Fruit fly (Drosophila melanogaster): ENCODE data around the gene Fum1.

The Fum1 gene

DNA sequence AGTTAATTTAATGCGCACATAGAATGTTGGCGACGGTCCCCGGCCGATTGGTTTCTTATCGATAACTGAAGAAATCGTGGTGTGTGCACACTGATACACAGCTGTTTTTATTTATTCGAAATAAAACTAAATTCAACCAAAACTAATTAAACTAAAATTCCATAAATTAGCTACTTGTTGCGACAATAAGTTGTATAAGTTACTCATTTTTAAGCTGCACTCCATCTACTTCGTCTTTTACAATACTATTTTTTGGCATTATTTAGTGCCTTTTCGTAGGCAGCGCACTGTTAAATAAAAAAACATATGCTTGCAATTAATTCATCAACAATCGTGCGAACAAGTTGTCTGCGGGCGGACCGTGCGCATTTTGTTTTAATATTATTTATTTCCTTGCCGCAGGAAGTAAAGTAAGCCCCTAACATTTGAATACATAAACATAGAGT lies 16.8 kb upstream of the Fum1 start, which contains the start of the genes CG3224 and Ctr1A (continued):
- no peak for TF ChIP-seq CG3919 (GFP tag; optimal IDR thresholded peaks at IDR 0.05)
- TF ChIP-seq CG6276 (GFP tag; optimal IDR thresholded peaks at IDR 0.05), result no peak
- TF ChIP-seq vri (GFP tag; optimal IDR thresholded peaks at IDR 0.05), result peak; percentile 1
- TF ChIP-seq svp (GFP tag), result no peak
- TF ChIP-seq Eip93F (GFP tag; optimal IDR thresholded peaks at IDR 0.05), result no peak
- no peak for TF ChIP-seq net (GFP tag; optimal IDR thresholded peaks at IDR 0.05)
- peak; percentile 12 for TF ChIP-seq Met (GFP tag; optimal IDR thresholded peaks at IDR 0.05)
- TF ChIP-seq fd85E (GFP tag; optimal IDR thresholded peaks at IDR 0.05), result no peak
- no peak for TF ChIP-seq lz (GFP tag; optimal IDR thresholded peaks at IDR 0.05)
- TF ChIP-seq CG6854 (GFP tag; optimal IDR thresholded peaks at IDR 0.05), result peak; percentile 9
- no peak for TF ChIP-seq fd59A (GFP tag; optimal IDR thresholded peaks at IDR 0.05)

DNA sequence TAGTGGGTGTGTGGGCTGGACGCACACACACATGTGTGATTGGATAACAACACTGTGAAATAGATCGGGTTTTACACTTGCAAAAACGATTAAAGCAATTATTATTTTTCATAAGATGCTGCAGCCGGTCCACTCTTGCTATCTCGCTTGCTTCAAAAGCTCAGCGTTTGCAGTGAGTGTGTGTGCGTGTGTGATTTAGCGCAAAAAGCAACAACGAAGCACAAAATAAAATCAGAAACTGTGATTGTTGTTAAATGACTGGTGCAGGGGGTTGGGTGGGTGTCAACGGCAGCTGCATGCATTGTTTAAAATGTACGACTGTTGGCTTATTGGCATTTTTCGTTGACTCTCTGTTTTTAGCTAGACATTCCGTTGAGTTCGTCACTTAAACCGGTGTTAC lies 16.3 kb upstream of the Fum1 start:
- TF ChIP-seq CG11762 (GFP tag; optimal IDR thresholded peaks at IDR 0.05; ENCODE audit: insufficient read depth), result no peak
- peak; percentile 34 for TF ChIP-seq Eip78C (GFP tag)
- no peak for TF ChIP-seq spab (GFP tag; optimal IDR thresholded peaks at IDR 0.05)
- no peak for TF ChIP-seq CG1621 (tag; optimal IDR thresholded peaks at IDR 0.05)
- TF ChIP-seq CG31627 (GFP tag; optimal IDR thresholded peaks at IDR 0.05), result no peak
- peak; percentile 44; the same call in 1 of the 3 replicates for TF ChIP-seq eg (GFP tag; IDR thresholded peaks at IDR 0.05)
- peak; percentile 12 for TF ChIP-seq pdm3 (GFP tag; optimal IDR thresholded peaks at IDR 0.05)
- TF ChIP-seq dac (GFP tag; optimal IDR thresholded peaks at IDR 0.05), result peak; percentile 2
- TF ChIP-seq Hr4 (GFP tag; optimal IDR thresholded peaks at IDR 0.05), result peak; percentile 15
- peak; percentile 0 for TF ChIP-seq CG10631 (GFP tag; optimal IDR thresholded peaks at IDR 0.05)
- TF ChIP-seq fd85E (GFP tag; optimal IDR thresholded peaks at IDR 0.05), result no peak
- peak; percentile 9 for TF ChIP-seq Sox14 (GFP tag; optimal IDR thresholded peaks at IDR 0.05)
- peak; percentile 15 for TF ChIP-seq CG32006 (GFP tag; optimal IDR thresholded peaks at IDR 0.05)
- TF ChIP-seq CG6792 (GFP tag; optimal IDR thresholded peaks at IDR 0.05), result no peak
- TF ChIP-seq Hr38 (GFP tag; optimal IDR thresholded peaks at IDR 0.05), result no peak
- TF ChIP-seq CG6276 (GFP tag; optimal IDR thresholded peaks at IDR 0.05), result peak; percentile 35
- TF ChIP-seq Lpt (GFP tag; optimal IDR thresholded peaks at IDR 0.05), result no peak
- TF ChIP-seq CG15336 (GFP tag; IDR thresholded peaks at IDR 0.05), result 0 out of 2 replicates have a peak, but pooled peaks have one; percentile 2
- peak; percentile 74 for TF ChIP-seq svp (GFP tag)

- TF ChIP-seq vri (GFP tag; optimal IDR thresholded peaks at IDR 0.05) (peak; percentile 86), Smox (GFP tag; optimal IDR thresholded peaks at IDR 0.05) (no peak), CG6808 (GFP tag; optimal IDR thresholded peaks at IDR 0.05) (no peak), CG6792 (GFP tag; optimal IDR thresholded peaks at IDR 0.05) (no peak), Ets21C (GFP tag; optimal IDR thresholded peaks at IDR 0.05) (no peak), Met (GFP tag; optimal IDR thresholded peaks at IDR 0.05) (no peak), CG11762 (GFP tag; optimal IDR thresholded peaks at IDR 0.05; ENCODE audit: insufficient read depth) (no peak)
Observed at dm6 chrX:6662378-6662777, 15.8 kb upstream of the Fum1 start.

DNA sequence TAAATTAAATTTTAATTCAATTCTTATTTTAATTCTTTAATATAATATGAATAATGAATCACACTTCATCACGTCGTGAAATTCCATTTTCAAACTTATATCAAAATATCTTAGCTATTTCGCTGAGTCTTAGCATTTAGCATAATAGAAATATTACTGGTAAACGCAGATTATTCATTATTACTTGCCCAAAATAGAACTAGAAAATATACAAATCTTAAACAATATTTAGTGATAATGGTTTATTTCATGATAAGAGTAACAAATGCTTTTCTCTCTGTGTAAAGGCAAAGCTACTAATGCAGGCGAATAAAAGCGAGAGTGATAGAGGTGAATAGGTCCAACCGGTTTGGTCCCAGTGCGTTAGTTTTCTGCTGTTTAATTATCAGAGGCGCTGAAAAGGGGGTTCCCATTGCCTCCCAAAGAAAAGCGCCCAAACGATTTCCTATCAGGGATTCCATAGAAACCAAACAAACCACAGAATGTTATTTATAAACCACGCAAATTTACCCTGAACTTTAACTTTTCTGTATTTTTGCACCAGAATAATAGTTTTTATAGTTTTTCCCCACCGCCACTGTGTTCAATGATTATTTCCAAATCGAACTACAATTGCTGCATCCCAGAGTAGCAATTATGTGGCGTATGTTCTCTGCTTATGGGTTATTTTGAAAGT lies 15.2 kb upstream of the Fum1 start:
- peak; percentile 43 for TF ChIP-seq OdsH (GFP tag; optimal IDR thresholded peaks at IDR 0.05)
- TF ChIP-seq CG32006 (GFP tag; optimal IDR thresholded peaks at IDR 0.05), result peak; percentile 85
- peak; percentile 64 for TF ChIP-seq CG8119 (GFP tag; IDR thresholded peaks at IDR 0.05)
- TF ChIP-seq Hr38 (GFP tag; optimal IDR thresholded peaks at IDR 0.05), result no peak
- no peak for TF ChIP-seq Hr39 (GFP tag; optimal IDR thresholded peaks at IDR 0.05)
- TF ChIP-seq salr (GFP tag; optimal IDR thresholded peaks at IDR 0.05), result peak in 1 of 2 experiments; percentile 58
- TF ChIP-seq Lpt (GFP tag; optimal IDR thresholded peaks at IDR 0.05), result no peak
- TF ChIP-seq CG11902 (GFP tag; optimal IDR thresholded peaks at IDR 0.05), result no peak
- TF ChIP-seq Eip75B (GFP tag; optimal IDR thresholded peaks at IDR 0.05), result peak; percentile 16
- TF ChIP-seq CG6276 (GFP tag; optimal IDR thresholded peaks at IDR 0.05), result peak; percentile 67
- TF ChIP-seq net (GFP tag; optimal IDR thresholded peaks at IDR 0.05), result peak; percentile 7
- peak; percentile 74 for TF ChIP-seq Hr4 (GFP tag; optimal IDR thresholded peaks at IDR 0.05)
- peak; percentile 80 for TF ChIP-seq Eip78C (GFP tag)
- TF ChIP-seq CG15336 (GFP tag; IDR thresholded peaks at IDR 0.05), result peak; percentile 72
- peak; percentile 41; the same call in 1 of the 3 replicates for TF ChIP-seq CG6163 (GFP tag; IDR thresholded peaks at IDR 0.05)
- peak; percentile 20 for TF ChIP-seq pdm3 (GFP tag; optimal IDR thresholded peaks at IDR 0.05)
- peak; percentile 15 for TF ChIP-seq dac (GFP tag; optimal IDR thresholded peaks at IDR 0.05)
- TF ChIP-seq CG11294 (GFP tag; IDR thresholded peaks at IDR 0.05), result peak; percentile 18; the same call in 1 of the 2 replicates
- no peak for TF ChIP-seq cyc (GFP tag; optimal IDR thresholded peaks at IDR 0.05)
- TF ChIP-seq CG8632 (GFP tag; optimal IDR thresholded peaks at IDR 0.05), result no peak
- peak; percentile 62 for TF ChIP-seq CG4318 (GFP tag; optimal IDR thresholded peaks at IDR 0.05)
- peak; percentile 69 for TF ChIP-seq eg (GFP tag; IDR thresholded peaks at IDR 0.05)
- peak; percentile 30 for TF ChIP-seq CG16779 (tag; optimal IDR thresholded peaks at IDR 0.05)
